Worm (Caenorhabditis elegans) whole organism, L4 larva: ENCODE measurements around the gene str-139.
A peak's percentile ranks its signal among the peaks of the same experiment; 100 is the strongest.

Source experiments
- F49E8.2 ChIP-seq: sonication (generic microtip); optimal IDR thresholded peaks from 2 replicates; lab custom pipeline; 2016; ENCODE audit warnings: missing compliant biosample characterization, mild to moderate bottlenecking, missing genetic modification characterization, borderline replicate concordance
- T20F7.1 ChIP-seq: fragments of 200-800 bp; sonication (Bioruptor generic); optimal IDR thresholded peaks from 2 replicates; lab custom pipeline; 2018; ENCODE audit warnings: mild to moderate bottlenecking, missing genetic modification characterization, missing compliant biosample characterization
- T26A8.4 ChIP-seq: fragments of 200-800 bp; sonication (Bioruptor generic); IDR thresholded peaks from 2 replicates; pipeline ENCODE4 v1.3.6; 2022; ENCODE audit warnings: missing genetic modification characterization, missing compliant biosample characterization
- ZK337.2 ChIP-seq: fragments of 200-800 bp; sonication (Bioruptor generic); IDR thresholded peaks from 2 replicates; pipeline ENCODE4 v1.3.6; 2022; ENCODE audit warnings: missing genetic modification reagents, missing genetic modification characterization, missing compliant biosample characterization
- aha-1 ChIP-seq: fragments of 150-350 bp; peaks from one replicate; lab custom pipeline; 2014; ENCODE audit warnings: missing biosample characterization, missing genetic modification characterization
- ama-1 ChIP-seq: fragments of 150-350 bp; optimal IDR thresholded peaks from 2 replicates; lab custom pipeline; 2014; ENCODE audit warnings: inconsistent platforms, mixed read lengths
- cey-2 ChIP-seq: sonication (generic microtip); optimal IDR thresholded peaks from 3 replicates; lab custom pipeline; 2017; ENCODE audit warnings: missing genetic modification characterization, mild to moderate bottlenecking, missing compliant biosample characterization, antibody characterized with exemption, borderline replicate concordance; ENCODE audit not compliant: insufficient read depth
- daf-16 ChIP-seq, 3 experiments: sonication (generic microtip); optimal IDR thresholded peaks; 2 replicates each; lab custom pipeline; 2016 to 2017; ENCODE audit warnings: missing genetic modification characterization in 3 of 3, missing genetic modification reagents in 3 of 3, mild to moderate bottlenecking in 2 of 3, missing compliant biosample characterization in 2 of 3, missing biosample characterization in 1 of 3, moderate library complexity in 1 of 3
- dmd-8 ChIP-seq: fragments of 200-800 bp; sonication (Bioruptor generic); IDR thresholded peaks from 2 replicates; pipeline ENCODE4 v1.3.6; 2022; ENCODE audit warnings: missing genetic modification characterization, missing compliant biosample characterization
- dmd-9 ChIP-seq: fragments of 200-800 bp; sonication (Bioruptor generic); IDR thresholded peaks from 2 replicates; pipeline ENCODE4 v1.3.6; 2022; ENCODE audit warnings: missing genetic modification reagents, missing genetic modification characterization, missing compliant biosample characterization
- dve-1 ChIP-seq: sonication (generic microtip); optimal IDR thresholded peaks from 2 replicates; lab custom pipeline; 2017; ENCODE audit warnings: antibody characterized with exemption, mild to moderate bottlenecking, missing genetic modification characterization, missing compliant biosample characterization; ENCODE audit not compliant: insufficient read depth
- egl-27 ChIP-seq: sonication (generic microtip); optimal IDR thresholded peaks from 3 replicates; lab custom pipeline; 2017; ENCODE audit warnings: missing biosample characterization, missing genetic modification reagents, missing genetic modification characterization
- fkh-10 ChIP-seq: fragments of 150-350 bp; optimal IDR thresholded peaks from 2 replicates; lab custom pipeline; 2014; ENCODE audit warnings: missing biosample characterization, missing genetic modification reagents, missing genetic modification characterization
- fos-1 ChIP-seq: fragments of 150-350 bp; optimal IDR thresholded peaks from 2 replicates; lab custom pipeline; 2014; ENCODE audit warnings: missing biosample characterization, missing genetic modification characterization
- hlh-30 ChIP-seq: sonication (generic microtip); optimal IDR thresholded peaks from 2 replicates; lab custom pipeline; 2017; ENCODE audit warnings: antibody characterized with exemption, mild to moderate bottlenecking, missing genetic modification characterization, missing compliant biosample characterization; ENCODE audit not compliant: insufficient read depth
- hmg-1.1 ChIP-seq: fragments of 200-800 bp; sonication (Bioruptor generic); IDR thresholded peaks from 2 replicates; pipeline ENCODE4 v1.3.6; 2022; ENCODE audit warnings: missing genetic modification reagents, missing genetic modification characterization, missing compliant biosample characterization
- lim-7 ChIP-seq: fragments of 200-800 bp; sonication (Bioruptor generic); IDR thresholded peaks from 2 replicates; pipeline ENCODE4 v1.3.6; 2022; ENCODE audit warnings: missing genetic modification characterization, missing compliant biosample characterization
- lin-1 ChIP-seq: fragments of 200-800 bp; sonication (Bioruptor generic); IDR thresholded peaks from 2 replicates; pipeline ENCODE4 v1.3.6; 2022; ENCODE audit warnings: missing genetic modification reagents, missing genetic modification characterization, missing compliant biosample characterization
- lin-15B ChIP-seq: fragments of 150-350 bp; sonication (generic microtip); optimal IDR thresholded peaks from 3 replicates; lab custom pipeline; 2014; ENCODE audit warnings: missing biosample characterization, missing genetic modification characterization
- lin-38 ChIP-seq: fragments of 200-800 bp; sonication (Bioruptor generic); IDR thresholded peaks from 2 replicates; pipeline ENCODE4 v1.3.6; 2022; ENCODE audit warnings: missing genetic modification reagents, missing genetic modification characterization, missing compliant biosample characterization
- lsy-2 ChIP-seq, 2 experiments: fragments of 150-350 bp in 1 of 2; sonication (generic microtip) in 1 of 2; optimal IDR thresholded peaks; 2 replicates each; lab custom pipeline; 2014 to 2017; ENCODE audit warnings: missing biosample characterization in 2 of 2, missing genetic modification characterization in 2 of 2
- madf-9 ChIP-seq: fragments of 200-800 bp; sonication (Bioruptor generic); conservative IDR thresholded peaks from 2 replicates; pipeline ENCODE4 v1.3.6; 2022; ENCODE audit warnings: missing genetic modification reagents, missing genetic modification characterization, missing compliant biosample characterization
- mdl-1 ChIP-seq, 2 experiments: fragments of 150-350 bp in 1 of 2; sonication (generic microtip) in 1 of 2; optimal IDR thresholded peaks; 2 replicates each; lab custom pipeline; 2014 to 2017; ENCODE audit warnings: missing biosample characterization in 2 of 2, missing genetic modification characterization in 2 of 2
- mep-1 ChIP-seq: fragments of 150-350 bp; sonication (generic microtip); optimal IDR thresholded peaks from 3 replicates; lab custom pipeline; 2014; ENCODE audit warnings: missing biosample characterization, missing genetic modification characterization
- mes-2 ChIP-seq: sonication (generic microtip); optimal IDR thresholded peaks from 2 replicates; lab custom pipeline; 2016; ENCODE audit warnings: missing genotype, mild to moderate bottlenecking, missing genetic modification characterization, missing compliant biosample characterization; ENCODE audit not compliant: poor library complexity, severe bottlenecking
- nhr-102 ChIP-seq: sonication (generic microtip); optimal IDR thresholded peaks from 2 replicates; lab custom pipeline; 2016; ENCODE audit warnings: mild to moderate bottlenecking, missing genetic modification characterization, moderate library complexity, missing compliant biosample characterization
- nhr-28 ChIP-seq: fragments of 150-350 bp; optimal IDR thresholded peaks from 2 replicates; lab custom pipeline; 2014; ENCODE audit warnings: missing biosample characterization, missing genetic modification characterization
- nhr-42 ChIP-seq: fragments of 200-800 bp; sonication (Bioruptor generic); IDR thresholded peaks from 2 replicates; pipeline ENCODE4 v1.3.6; 2022; ENCODE audit warnings: missing genetic modification characterization, missing compliant biosample characterization
- nhr-77 ChIP-seq: fragments of 150-350 bp; optimal IDR thresholded peaks from 2 replicates; lab custom pipeline; 2014; ENCODE audit warnings: missing biosample characterization, missing genetic modification characterization
- rbr-2 ChIP-seq: sonication (generic microtip); optimal IDR thresholded peaks from 2 replicates; lab custom pipeline; 2016; ENCODE audit warnings: missing genotype, missing genetic modification characterization, missing compliant biosample characterization
- saeg-2 ChIP-seq: fragments of 200-800 bp; sonication (Bioruptor generic); IDR thresholded peaks from 2 replicates; pipeline ENCODE4 v1.3.6; 2022; ENCODE audit warnings: missing genetic modification reagents, missing genetic modification characterization, missing compliant biosample characterization
- unc-62 ChIP-seq, 3 experiments: fragments of 150-350 bp in 1 of 3; sonication (generic microtip); optimal IDR thresholded peaks in 2 of 3; peaks in 1 of 3; 1 replicate in 1 of 3; 2 replicates in 2 of 3; lab custom pipeline; 2014 to 2017; ENCODE audit warnings: missing biosample characterization in 3 of 3, missing genetic modification characterization in 3 of 3, missing genetic modification reagents in 3 of 3, missing genotype in 1 of 3
- vab-7 ChIP-seq: fragments of 200-800 bp; sonication (Bioruptor generic); IDR thresholded peaks from 2 replicates; pipeline ENCODE4 v1.3.6; 2022; ENCODE audit warnings: missing genetic modification reagents, missing genetic modification characterization, missing compliant biosample characterization
- zfp-2 ChIP-seq: sonication (generic microtip); optimal IDR thresholded peaks from 2 replicates; lab custom pipeline; 2016; ENCODE audit warnings: mild to moderate bottlenecking, missing genetic modification characterization, missing compliant biosample characterization
- zfp-3 ChIP-seq: fragments of 200-800 bp; sonication (Bioruptor generic); conservative IDR thresholded peaks from 2 replicates; pipeline ENCODE4 v1.3.6; 2022; ENCODE audit warnings: missing genetic modification reagents, missing genetic modification characterization, missing compliant biosample characterization
- ztf-11 ChIP-seq: fragments of 150-350 bp; optimal IDR thresholded peaks from 2 replicates; lab custom pipeline; 2014; ENCODE audit warnings: missing biosample characterization, missing genetic modification characterization

Gene str-139

DNA sequence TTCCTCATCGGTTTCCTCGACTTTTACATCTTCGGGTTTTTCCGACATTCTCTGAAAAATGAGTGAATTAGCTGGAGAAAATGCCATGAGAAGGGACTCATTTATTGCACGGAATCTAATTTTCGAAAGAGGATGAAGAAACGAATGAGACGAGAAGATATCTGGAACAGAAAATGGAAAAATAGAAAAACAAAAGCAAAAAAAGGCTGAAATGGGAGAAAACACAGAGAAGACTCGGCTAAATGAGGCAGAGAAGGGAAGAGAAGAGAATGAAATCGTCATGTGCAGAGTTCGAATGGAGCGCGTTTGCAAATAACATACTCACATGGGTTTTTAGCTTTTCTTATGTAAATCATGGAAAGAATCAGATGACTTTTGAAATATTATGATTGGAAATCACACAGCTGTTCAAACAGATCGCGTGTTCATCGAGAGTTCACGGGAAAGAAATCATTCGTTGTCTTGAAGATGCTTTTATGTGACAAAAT is 48.0 kb downstream of the str-139 start, which contains the start of gene Y97E10AR.6 (continued):
- no peak for TF ChIP-seq zfp-2
- no peak for TF ChIP-seq dmd-9
- no peak for TF ChIP-seq fos-1 (tag; lab: Kevin White, UChicago)
- no peak for TF ChIP-seq dmd-8 (GFP tag; lab: Robert Waterston, UW)
- no peak for TF ChIP-seq fkh-10 (GFP tag; lab: Kevin White, UChicago)
- peak; percentile 43 for TF ChIP-seq nhr-28
- TF ChIP-seq T20F7.1 (GFP tag; lab: Kevin White, UChicago): peak; percentile 31
- TF ChIP-seq ztf-11: no peak
- TF ChIP-seq mes-2 (tag; lab: Kevin White, UChicago): peak; percentile 47
- TF ChIP-seq saeg-2 (GFP tag; lab: Robert Waterston, UW): no peak
- no peak for TF ChIP-seq unc-62 (GFP tag; optimal IDR thresholded peaks at IDR 0.05 in 1 of 2; lab: Kevin White, UChicago)
- no peak for TF ChIP-seq unc-62 (tag; optimal IDR thresholded peaks at IDR 0.05; lab: Kevin White, UChicago)
- TF ChIP-seq hlh-30 (tag; lab: Kevin White, UChicago): peak; percentile 98
- peak in 1 of 2 experiments; percentile 50 for TF ChIP-seq lsy-2 (tag; optimal IDR thresholded peaks at IDR 0.05; lab: Kevin White, UChicago)
- TF ChIP-seq egl-27 (tag; lab: Kevin White, UChicago): no peak
- peak; percentile 85 for TF ChIP-seq aha-1
- TF ChIP-seq lin-15B: no peak
- peak; percentile 35 for TF ChIP-seq mep-1 (tag; lab: Kevin White, UChicago)
- TF ChIP-seq nhr-77 (tag; lab: Kevin White, UChicago): no peak
- no peak for TF ChIP-seq lim-7
- 0 out of 2 replicates have a peak, but pooled peaks have one; percentile 22 for TF ChIP-seq hmg-1.1 (GFP tag; lab: Robert Waterston, UW)
- no peak for TF ChIP-seq madf-9 (GFP tag; lab: Robert Waterston, UW)
- TF ChIP-seq cey-2 (tag; lab: Kevin White, UChicago): no peak
- TF ChIP-seq mdl-1 (tag; optimal IDR thresholded peaks at IDR 0.05; lab: Kevin White, UChicago): peak in 1 of 2 experiments; percentile 64
- TF ChIP-seq rbr-2 (tag; lab: Kevin White, UChicago): peak; percentile 26
- TF ChIP-seq nhr-42 (GFP tag; lab: Robert Waterston, UW): no peak

DNA sequence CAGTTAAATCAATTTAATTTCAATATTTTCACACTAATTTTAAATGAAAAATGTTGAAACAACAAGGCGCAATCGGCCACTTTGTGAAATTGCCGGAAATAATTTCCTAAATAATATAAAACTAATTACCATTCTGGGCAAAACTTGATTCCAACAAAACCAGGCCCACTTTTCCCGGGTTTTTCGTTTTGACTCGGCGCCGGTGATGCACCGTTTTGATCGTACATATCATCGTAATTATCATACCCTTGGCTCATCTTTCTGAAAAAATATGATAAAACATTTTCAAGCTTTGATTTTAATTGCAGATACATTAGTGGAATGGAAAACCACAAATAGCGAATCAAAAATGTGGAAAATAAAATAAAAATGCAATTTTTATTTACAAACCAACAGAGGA is 49.9 kb downstream of the str-139 start, which contains the start of gene rpb-9:
Gene rpb-9 (minus strand): TSS at position 314 of the 400 bp plus-strand sequence.
- TF ChIP-seq ZK337.2 (GFP tag; lab: Robert Waterston, UW) (no peak), T26A8.4 (GFP tag; lab: Robert Waterston, UW) (peak; percentile 43; the same call in 1 of the 2 replicates), nhr-102 (tag; lab: Kevin White, UChicago) (peak; percentile 4), mes-2 (tag; lab: Kevin White, UChicago) (peak; percentile 35), zfp-3 (no peak), vab-7 (GFP tag; lab: Robert Waterston, UW) (no peak), ama-1 (lab: Kevin White, UChicago) (peak; percentile 57), daf-16 (GFP tag; optimal IDR thresholded peaks at IDR 0.05; lab: Kevin White, UChicago) (no peak), daf-16 (tag; optimal IDR thresholded peaks at IDR 0.05; lab: Kevin White, UChicago) (peak; percentile 3), F49E8.2 (tag; lab: Kevin White, UChicago) (peak; percentile 8), lin-38 (GFP tag; lab: Robert Waterston, UW) (peak; percentile 39), lin-1 (peak; percentile 53; the same call in 1 of the 2 replicates), mep-1 (tag; lab: Kevin White, UChicago) (no peak), dve-1 (tag; lab: Kevin White, UChicago) (peak; percentile 1)
